Worm (Caenorhabditis elegans) whole organism, early embryonic: ENCODE data around the gene R02F2.8.

Source experiments
- B0310.2 ChIP-seq: sonication (generic microtip); optimal IDR thresholded peaks from 2 replicates; lab custom pipeline; 2016; ENCODE audit warnings: mild to moderate bottlenecking, missing genetic modification characterization, missing compliant biosample characterization
- F13C5.2 ChIP-seq: sonication (generic microtip); optimal IDR thresholded peaks from 2 replicates; lab custom pipeline; 2017; ENCODE audit warnings: mild to moderate bottlenecking, missing genetic modification characterization, inconsistent platforms, missing compliant biosample characterization
- aly-1 ChIP-seq: sonication (generic microtip); optimal IDR thresholded peaks from 2 replicates; lab custom pipeline; 2016; ENCODE audit warnings: missing genetic modification characterization, missing compliant biosample characterization
- ama-1 ChIP-seq: fragments of 150-350 bp; optimal IDR thresholded peaks from 2 replicates; lab custom pipeline; 2014
- ceh-13 ChIP-seq: fragments of 200-800 bp; sonication (Bioruptor generic); optimal IDR thresholded peaks from 2 replicates; lab custom pipeline; 2018; ENCODE audit warnings: mild to moderate bottlenecking, missing genetic modification characterization, missing compliant biosample characterization
- ceh-36 ChIP-seq: sonication (generic microtip); optimal IDR thresholded peaks from 2 replicates; lab custom pipeline; 2016; ENCODE audit warnings: missing genetic modification characterization, inconsistent platforms, missing compliant biosample characterization
- flt-1 ChIP-seq: fragments of 200-800 bp; sonication (Bioruptor generic); IDR thresholded peaks from 2 replicates; pipeline ENCODE4 v1.3.6; 2022; ENCODE audit warnings: missing genetic modification characterization, missing compliant biosample characterization
- hmbx-1 ChIP-seq: sonication (generic microtip); optimal IDR thresholded peaks from 2 replicates; lab custom pipeline; 2016; ENCODE audit warnings: mild to moderate bottlenecking, missing genetic modification characterization, missing compliant biosample characterization
- hnd-1 ChIP-seq: sonication (generic microtip); optimal IDR thresholded peaks from 2 replicates; lab custom pipeline; 2016; ENCODE audit warnings: missing genetic modification characterization, missing compliant biosample characterization
- pes-1 ChIP-seq: fragments of 200-800 bp; sonication (Bioruptor generic); IDR thresholded peaks from 2 replicates; pipeline ENCODE4 v1.3.6; 2022; ENCODE audit warnings: missing genetic modification reagents, missing genetic modification characterization, missing compliant biosample characterization
- tbx-11 ChIP-seq: fragments of 200-800 bp; sonication (Bioruptor generic); IDR thresholded peaks from 2 replicates; pipeline ENCODE4 v1.3.6; 2022; ENCODE audit warnings: missing genetic modification characterization, missing compliant biosample characterization
- tra-4 ChIP-seq: sonication (generic microtip); optimal IDR thresholded peaks from 2 replicates; lab custom pipeline; 2017; ENCODE audit warnings: missing genetic modification characterization, missing compliant biosample characterization

ce11 chrIII:5469090-5469489 lies 26.0 kb downstream of the R02F2.8 start:
- TF ChIP-seq ceh-36 (no peak), tbx-11 (GFP tag; lab: Robert Waterston, UW) (no peak), tra-4 (tag; lab: Kevin White, UChicago) (no peak), ama-1 (lab: Kevin White, UChicago) (no peak), flt-1 (no peak), aly-1 (tag; lab: Kevin White, UChicago) (no peak), hmbx-1 (tag; lab: Kevin White, UChicago) (no peak), B0310.2 (tag; lab: Kevin White, UChicago) (no peak), pes-1 (GFP tag; lab: Robert Waterston, UW) (no peak), hnd-1 (tag; lab: Kevin White, UChicago) (no peak), F13C5.2 (tag; lab: Kevin White, UChicago) (no peak), ceh-13 (GFP tag; lab: Kevin White, UChicago) (no peak)
